Worm (Caenorhabditis elegans) whole organism, early embryonic: ENCODE measurements around the gene epg-4.

Experiments used
- B0310.2 ChIP-seq: sonication (generic microtip); optimal IDR thresholded peaks from 2 replicates; lab custom pipeline; 2016; ENCODE audit warnings: mild to moderate bottlenecking, missing genetic modification characterization, missing compliant biosample characterization
- F13C5.2 ChIP-seq: sonication (generic microtip); optimal IDR thresholded peaks from 2 replicates; lab custom pipeline; 2017; ENCODE audit warnings: mild to moderate bottlenecking, missing genetic modification characterization, inconsistent platforms, missing compliant biosample characterization
- ama-1 ChIP-seq: fragments of 150-350 bp; optimal IDR thresholded peaks from 2 replicates; lab custom pipeline; 2014
- ceh-36 ChIP-seq: sonication (generic microtip); optimal IDR thresholded peaks from 2 replicates; lab custom pipeline; 2016; ENCODE audit warnings: missing genetic modification characterization, inconsistent platforms, missing compliant biosample characterization
- hmbx-1 ChIP-seq: sonication (generic microtip); optimal IDR thresholded peaks from 2 replicates; lab custom pipeline; 2016; ENCODE audit warnings: mild to moderate bottlenecking, missing genetic modification characterization, missing compliant biosample characterization
- hmg-4 ChIP-seq: fragments of 200-800 bp; sonication (Bioruptor generic); optimal IDR thresholded peaks from 2 replicates; lab custom pipeline; 2018; ENCODE audit warnings: mild to moderate bottlenecking, missing genetic modification characterization, missing compliant biosample characterization
- hnd-1 ChIP-seq: sonication (generic microtip); optimal IDR thresholded peaks from 2 replicates; lab custom pipeline; 2016; ENCODE audit warnings: missing genetic modification characterization, missing compliant biosample characterization
- pes-1 ChIP-seq: fragments of 200-800 bp; sonication (Bioruptor generic); IDR thresholded peaks from 2 replicates; pipeline ENCODE4 v1.3.6; 2022; ENCODE audit warnings: missing genetic modification reagents, missing genetic modification characterization, missing compliant biosample characterization
- sea-1 ChIP-seq: fragments of 200-800 bp; sonication (Bioruptor generic); conservative IDR thresholded peaks from 2 replicates; pipeline ENCODE4 v1.3.6; 2022; ENCODE audit warnings: missing genetic modification characterization, missing compliant biosample characterization
- tbx-11 ChIP-seq: fragments of 200-800 bp; sonication (Bioruptor generic); IDR thresholded peaks from 2 replicates; pipeline ENCODE4 v1.3.6; 2022; ENCODE audit warnings: missing genetic modification characterization, missing compliant biosample characterization
- tbx-37 ChIP-seq: fragments of 200-800 bp; sonication (Bioruptor generic); conservative IDR thresholded peaks from 2 replicates; pipeline ENCODE4 v1.3.6; 2022; ENCODE audit warnings: missing genetic modification reagents, missing genetic modification characterization, missing compliant biosample characterization
- tra-4 ChIP-seq: sonication (generic microtip); optimal IDR thresholded peaks from 2 replicates; lab custom pipeline; 2017; ENCODE audit warnings: missing genetic modification characterization, missing compliant biosample characterization

DNA sequence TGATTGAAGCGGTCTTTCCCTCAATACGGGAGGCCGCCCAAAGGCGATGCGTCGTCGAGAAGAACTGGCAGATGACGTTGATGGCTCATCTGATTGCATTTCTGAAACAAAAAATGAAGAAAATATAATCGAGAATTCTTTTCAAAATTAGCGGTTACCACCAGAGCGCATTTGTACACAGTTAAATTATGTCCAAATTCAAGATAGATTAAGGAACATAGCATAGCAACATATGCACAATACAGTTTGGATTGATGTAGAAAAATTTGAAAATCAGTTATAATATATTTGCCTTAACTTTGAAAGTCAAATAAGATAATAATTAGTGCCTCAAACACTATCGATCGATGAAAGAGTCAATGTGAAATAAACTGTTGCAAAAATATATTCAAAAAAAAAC is 47.7 kb downstream of the epg-4 start, which contains the start of gene R151.8:
- TF ChIP-seq sea-1 (no peak), tra-4 (tag; lab: Kevin White, UChicago) (no peak), hnd-1 (no peak), ama-1 (no peak), pes-1 (GFP tag; lab: Robert Waterston, UW) (no peak), hmbx-1 (tag; lab: Kevin White, UChicago) (no peak), ceh-36 (no peak), tbx-37 (GFP tag; lab: Robert Waterston, UW) (no peak), hmg-4 (GFP tag; lab: Kevin White, UChicago) (no peak), tbx-11 (GFP tag; lab: Robert Waterston, UW) (no peak), B0310.2 (tag; lab: Kevin White, UChicago) (no peak), F13C5.2 (tag; lab: Kevin White, UChicago) (no peak)
